Fruit fly (Drosophila melanogaster): ENCODE results near the gene CG42502.

Gene CG42502

DNA sequence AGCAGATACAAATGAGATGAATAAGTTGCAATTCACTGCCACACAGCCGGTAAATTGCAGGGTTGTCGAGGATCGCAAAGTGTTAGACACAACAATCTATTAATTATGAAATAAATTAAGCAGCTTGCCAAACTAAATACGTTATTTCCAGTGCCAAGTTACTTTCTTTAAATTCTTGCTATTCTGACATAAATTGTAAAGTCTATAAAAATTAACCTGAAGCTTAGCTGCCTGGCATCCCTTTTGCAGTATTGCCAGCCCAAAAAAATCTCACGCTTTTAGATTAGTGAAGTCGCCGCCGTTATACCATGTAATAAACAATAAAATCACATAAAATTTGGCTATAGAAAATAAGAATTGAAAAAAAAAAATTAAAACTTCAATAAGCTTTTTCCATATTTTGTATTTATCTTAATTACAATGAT, 46.6 kb upstream of the CG42502 start (continued):
- TF ChIP-seq odd (GFP tag; optimal IDR thresholded peaks at IDR 0.05) (no peak), org-1 (GFP tag; optimal IDR thresholded peaks at IDR 0.05) (peak; percentile 83), CG11085 (GFP tag; IDR thresholded peaks at IDR 0.05) (peak; percentile 83), ranshi (GFP tag; IDR thresholded peaks at IDR 0.05) (peak; percentile 87), CG10565 (GFP tag; optimal IDR thresholded peaks at IDR 0.05) (no peak), tll (GFP tag; optimal IDR thresholded peaks at IDR 0.05) (no peak), TFAM (GFP tag; optimal IDR thresholded peaks at IDR 0.05) (peak; percentile 27), CG13123 (GFP tag; optimal IDR thresholded peaks at IDR 0.05) (peak; percentile 64), hb (GFP tag; IDR thresholded peaks at IDR 0.05; ENCODE audit: partially characterized antibody) (no peak), CG15011 (GFP tag; optimal IDR thresholded peaks at IDR 0.05) (peak; percentile 83), Sox100B (GFP tag; optimal IDR thresholded peaks at IDR 0.05) (peak; percentile 84), HHEX (GFP tag; optimal IDR thresholded peaks at IDR 0.05) (peak; percentile 92), CG7786 (GFP tag; optimal IDR thresholded peaks at IDR 0.05) (peak; percentile 88), Tbp (GFP tag; optimal IDR thresholded peaks at IDR 0.05) (no peak), ap (GFP tag; IDR thresholded peaks at IDR 0.05) (peak; percentile 81), Kr (GFP tag; optimal IDR thresholded peaks at IDR 0.05) (no peak), Sox102F (GFP tag; optimal IDR thresholded peaks at IDR 0.05) (peak; percentile 94), CG4707 (GFP tag; optimal IDR thresholded peaks at IDR 0.05) (peak; percentile 82), Optix (GFP tag; IDR thresholded peaks at IDR 0.05) (peak; percentile 85), kay (GFP tag; optimal IDR thresholded peaks at IDR 0.05) (peak; percentile 39), so (GFP tag; IDR thresholded peaks at IDR 0.05) (peak; percentile 76; the same call in 2 of the 3 replicates), Eip74EF (GFP tag; optimal IDR thresholded peaks at IDR 0.05) (no peak), ab (GFP tag; optimal IDR thresholded peaks at IDR 0.05) (peak; percentile 63), Hr51 (GFP tag; optimal IDR thresholded peaks at IDR 0.05) (peak; percentile 77 to 94), Scr (GFP tag; IDR thresholded peaks at IDR 0.05; ENCODE audit: partially characterized antibody) (peak; percentile 38; the same call in 1 of the 2 replicates), CG12942 (GFP tag; optimal IDR thresholded peaks at IDR 0.05) (peak; percentile 79), Stat92E (GFP tag; optimal IDR thresholded peaks at IDR 0.05) (no peak), dati (GFP tag; IDR thresholded peaks at IDR 0.05) (peak; percentile 73), ind (GFP tag; optimal IDR thresholded peaks at IDR 0.05) (peak; percentile 91), CG17186 (GFP tag; optimal IDR thresholded peaks at IDR 0.05) (peak; percentile 40), CG17359 (tag; optimal IDR thresholded peaks at IDR 0.05) (peak; percentile 92), CG43689 (GFP tag; IDR thresholded peaks at IDR 0.05) (peak; percentile 87), NFAT (GFP tag; IDR thresholded peaks at IDR 0.05) (peak; percentile 88), Pdp1 (GFP tag; optimal IDR thresholded peaks at IDR 0.05) (peak; percentile 69 to 78), CG6272 (GFP tag; IDR thresholded peaks at IDR 0.05) (peak; percentile 87), CG31365 (tag; optimal IDR thresholded peaks at IDR 0.05) (peak; percentile 70), D19A (tag; optimal IDR thresholded peaks at IDR 0.05) (peak; percentile 70), cwo (GFP tag; optimal IDR thresholded peaks at IDR 0.05) (peak; percentile 80), CG10431 (GFP tag; optimal IDR thresholded peaks at IDR 0.05) (peak; percentile 77), eyg (GFP tag; optimal IDR thresholded peaks at IDR 0.05) (peak; percentile 61), YL-1 (GFP tag; optimal IDR thresholded peaks at IDR 0.05) (peak; percentile 59), twi (tag; optimal IDR thresholded peaks at IDR 0.05) (peak; percentile 87), CG12155 (GFP tag; optimal IDR thresholded peaks at IDR 0.05) (peak; percentile 89), Oaz (GFP tag; IDR thresholded peaks at IDR 0.05) (peak; percentile 84), Ravus (GFP tag; IDR thresholded peaks at IDR 0.05) (peak; percentile 69), ro (GFP tag; IDR thresholded peaks at IDR 0.05) (peak; percentile 48; the same call in 1 of the 2 replicates), MESR4 (GFP tag; optimal IDR thresholded peaks at IDR 0.05) (peak; percentile 32), da (GFP tag; optimal IDR thresholded peaks at IDR 0.05) (peak; percentile 80), Sry-β (GFP tag; optimal IDR thresholded peaks at IDR 0.05) (peak; percentile 67), ttk (GFP tag; IDR thresholded peaks at IDR 0.05) (peak; percentile 72)
